Fruit fly (Drosophila melanogaster) whole organism, wandering third instar larva: ENCODE data around the gene CG3552.
A peak's percentile ranks its signal among the peaks of the same experiment; 100 is the strongest.

Source experiments
- Abd-B ChIP-seq: fragments of >200 bp; optimal IDR thresholded peaks from 2 replicates; lab custom pipeline; 2017; ENCODE audit warnings: missing biosample characterization, missing genetic modification characterization
- Rel ChIP-seq, 2 experiments: fragments of 200-800 bp; sonication (Bioruptor generic) in 1 of 2; optimal IDR thresholded peaks; 2 replicates in 1 of 2; 3 replicates in 1 of 2; lab custom pipeline; 2016 to 2019; ENCODE audit warnings: mild to moderate bottlenecking in 2 of 2, missing biosample characterization in 2 of 2, missing genetic modification characterization in 2 of 2, moderate library complexity in 1 of 2
- dl ChIP-seq, 2 experiments: fragments of 175-275, 200-275 bp in 1 of 2; fragments of 200-275 bp in 1 of 2; sonication (Bioruptor generic); optimal IDR thresholded peaks; lab custom pipeline; 2018; ENCODE audit warnings: mild to moderate bottlenecking in 2 of 2, missing biosample characterization in 2 of 2, missing genetic modification characterization in 2 of 2, moderate library complexity in 2 of 2; ENCODE audit not compliant: partially characterized antibody in 2 of 2, insufficient read depth in 1 of 2
- ey ChIP-seq: fragments of 200-800 bp; sonication (Bioruptor generic); optimal IDR thresholded peaks from 2 replicates; lab custom pipeline; 2016; ENCODE audit warnings: missing biosample characterization, missing genetic modification characterization
- h ChIP-seq: fragments of 200-800 bp; sonication (Bioruptor generic); optimal IDR thresholded peaks from 3 replicates; lab custom pipeline; 2016; ENCODE audit warnings: missing biosample characterization, mild to moderate bottlenecking, missing genetic modification characterization
- jim ChIP-seq: fragments of 175-275, 200-325 bp; sonication (Bioruptor generic); optimal IDR thresholded peaks from 2 replicates; lab custom pipeline; 2016; ENCODE audit warnings: missing biosample characterization, mild to moderate bottlenecking, missing genetic modification characterization
- lola ChIP-seq: fragments of >200 bp; optimal IDR thresholded peaks from 2 replicates; lab custom pipeline; 2017; ENCODE audit warnings: missing biosample characterization, missing genetic modification characterization
- usp ChIP-seq: fragments of >200 bp; optimal IDR thresholded peaks from 2 replicates; lab custom pipeline; 2017; ENCODE audit warnings: missing biosample characterization, missing genetic modification characterization

- no peak for TF ChIP-seq lola
- TF ChIP-seq Abd-B (GFP tag; lab: Kevin White, UChicago): no peak
- no peak for TF ChIP-seq Rel (GFP tag; optimal IDR thresholded peaks at IDR 0.05; lab: Kevin White, UChicago)
- peak; percentile 73 for TF ChIP-seq Rel (tag; optimal IDR thresholded peaks at IDR 0.05; lab: Kevin White, UChicago)
- TF ChIP-seq h (GFP tag; lab: Kevin White, UChicago): peak; percentile 4
- no peak for TF ChIP-seq jim
- no peak for TF ChIP-seq dl (GFP tag; optimal IDR thresholded peaks at IDR 0.05; lab: Kevin White, UChicago; ENCODE audit: insufficient read depth in 1 of 2, partially characterized antibody in 2 of 2)
- no peak for TF ChIP-seq usp (GFP tag; lab: Kevin White, UChicago)
- no peak for TF ChIP-seq ey
Measured at dm6 chr3L:9435831-9436230, 20.3 kb upstream of the CG3552 start.
